Fruit fly (Drosophila melanogaster) whole organism, embryonic: Measurements from ENCODE around the gene CG43165.

Experiments used
- CG10654 ChIP-seq: fragments of 200-800 bp; sonication (Bioruptor generic); optimal IDR thresholded peaks from 2 replicates; lab custom pipeline; 2016; ENCODE audit warnings: missing biosample characterization, missing genetic modification characterization
- CG10959 ChIP-seq: fragments of 200-800 bp; sonication (Bioruptor generic); IDR thresholded peaks from 2 replicates; pipeline ENCODE4 v1.3.6; 2022; ENCODE audit warnings: missing biosample characterization, missing genetic modification characterization
- CG2116 ChIP-seq: fragments of 200-800 bp; sonication (Bioruptor generic); optimal IDR thresholded peaks from 3 replicates; lab custom pipeline; 2018; ENCODE audit warnings: missing biosample characterization, mild to moderate bottlenecking, missing genetic modification characterization
- CG2678 ChIP-seq: fragments of 200-800 bp; sonication (Bioruptor generic); optimal IDR thresholded peaks from 3 replicates; lab custom pipeline; 2019; ENCODE audit warnings: missing biosample characterization, mild to moderate bottlenecking, missing genetic modification characterization, moderate library complexity
- CG32772 ChIP-seq: fragments of 200-800 bp; sonication (Bioruptor generic); IDR thresholded peaks from 2 replicates; pipeline ENCODE4 v1.3.6; 2022; ENCODE audit warnings: missing biosample characterization, missing genetic modification characterization
- CG33213 ChIP-seq: fragments of 200-800 bp; sonication (Bioruptor generic); optimal IDR thresholded peaks from 3 replicates; lab custom pipeline; 2016; ENCODE audit warnings: missing biosample characterization, missing genetic modification characterization
- CG4282 ChIP-seq: fragments of 200-800 bp; sonication (Bioruptor generic); optimal IDR thresholded peaks from 2 replicates; lab custom pipeline; 2016; ENCODE audit warnings: missing biosample characterization, missing genetic modification characterization
- CG4820 ChIP-seq: fragments of 200-800 bp; sonication (Bioruptor generic); optimal IDR thresholded peaks from 3 replicates; lab custom pipeline; 2016; ENCODE audit warnings: missing biosample characterization, missing genetic modification characterization
- CG6765 ChIP-seq: fragments of 200-800 bp; sonication (Bioruptor generic); optimal IDR thresholded peaks from 3 replicates; lab custom pipeline; 2017; ENCODE audit warnings: missing biosample characterization, mild to moderate bottlenecking, missing genetic modification characterization
- CG7839 ChIP-seq: fragments of 200-800 bp; sonication (Bioruptor generic); optimal IDR thresholded peaks from 3 replicates; lab custom pipeline; 2018; ENCODE audit warnings: missing biosample characterization, mild to moderate bottlenecking, missing genetic modification characterization, moderate library complexity
- CG7928 ChIP-seq: fragments of 200-800 bp; sonication (Bioruptor generic); optimal IDR thresholded peaks from 2 replicates; lab custom pipeline; 2017; ENCODE audit warnings: missing biosample characterization, mild to moderate bottlenecking, missing genetic modification characterization
- CG7987 ChIP-seq: fragments of 200-800 bp; sonication (Bioruptor generic); optimal IDR thresholded peaks from 2 replicates; lab custom pipeline; 2018; ENCODE audit warnings: missing biosample characterization, mild to moderate bottlenecking, missing genetic modification characterization, moderate library complexity
- CG8281 ChIP-seq: fragments of 200-800 bp; sonication (Bioruptor generic); optimal IDR thresholded peaks from 2 replicates; lab custom pipeline; 2018; ENCODE audit warnings: missing biosample characterization, mild to moderate bottlenecking, missing genetic modification characterization, moderate library complexity
- CG9727 ChIP-seq: fragments of 200-800 bp; sonication (Bioruptor generic); optimal IDR thresholded peaks from 3 replicates; lab custom pipeline; 2017; ENCODE audit warnings: missing biosample characterization, mild to moderate bottlenecking, missing genetic modification characterization
- GATAe ChIP-seq: fragments of 200-800 bp; sonication (Bioruptor generic); conservative IDR thresholded peaks from 2 replicates; pipeline ENCODE4 v1.3.6; 2022; ENCODE audit warnings: missing biosample characterization, missing genetic modification characterization
- Hmx ChIP-seq: fragments of 200-800 bp; sonication (Bioruptor generic); optimal IDR thresholded peaks from 2 replicates; lab custom pipeline; 2016; ENCODE audit warnings: missing biosample characterization, missing genetic modification characterization
- Hr39 ChIP-seq: fragments of >200 bp; optimal IDR thresholded peaks from 2 replicates; lab custom pipeline; 2017
- MESR4 ChIP-seq: fragments of 200-800 bp; sonication (Bioruptor generic); optimal IDR thresholded peaks from 2 replicates; lab custom pipeline; 2018; ENCODE audit warnings: missing biosample characterization, mild to moderate bottlenecking, missing genetic modification characterization, moderate library complexity
- Med ChIP-seq: fragments of 200-800 bp; sonication (Bioruptor generic); peaks from one replicate; lab custom pipeline; 2016; ENCODE audit warnings: missing biosample characterization, missing genetic modification characterization, mild to moderate bottlenecking, inconsistent platforms, moderate library complexity
- NC2β ChIP-seq: fragments of 200-800 bp; sonication (Bioruptor generic); optimal IDR thresholded peaks from 2 replicates; lab custom pipeline; 2016; ENCODE audit warnings: missing biosample characterization, missing genetic modification characterization
- Side ChIP-seq: fragments of 200-800 bp; sonication (Bioruptor generic); optimal IDR thresholded peaks from 2 replicates; lab custom pipeline; 2016; ENCODE audit warnings: missing biosample characterization, missing genetic modification characterization
- Sox102F ChIP-seq: fragments of 200-800 bp; sonication (Bioruptor generic); optimal IDR thresholded peaks from 2 replicates; lab custom pipeline; 2018; ENCODE audit warnings: missing biosample characterization, mild to moderate bottlenecking, missing genetic modification characterization, moderate library complexity
- Spps ChIP-seq: fragments of 200-800 bp; sonication (Bioruptor generic); optimal IDR thresholded peaks from 2 replicates; lab custom pipeline; 2018; ENCODE audit warnings: missing biosample characterization, mild to moderate bottlenecking, missing genetic modification characterization
- Ssrp ChIP-seq: fragments of 200-800 bp; sonication (Bioruptor generic); optimal IDR thresholded peaks from 2 replicates; lab custom pipeline; 2018; ENCODE audit warnings: missing biosample characterization, mild to moderate bottlenecking, missing genetic modification characterization, moderate library complexity
- YL-1 ChIP-seq: fragments of 200-800 bp; sonication (Bioruptor generic); optimal IDR thresholded peaks from 3 replicates; lab custom pipeline; 2017; ENCODE audit warnings: missing biosample characterization, mild to moderate bottlenecking, missing genetic modification characterization
- ab ChIP-seq: fragments of 200-800 bp; sonication (Bioruptor generic); optimal IDR thresholded peaks from 2 replicates; lab custom pipeline; 2016; ENCODE audit warnings: missing biosample characterization, missing genetic modification characterization
- bsh ChIP-seq, 2 experiments: fragments of 200-800 bp; sonication (Bioruptor generic); optimal IDR thresholded peaks; 2 replicates each; lab custom pipeline; 2017 to 2018; ENCODE audit warnings: mild to moderate bottlenecking in 2 of 2, missing biosample characterization in 2 of 2, missing genetic modification characterization in 2 of 2, moderate library complexity in 1 of 2
- cad ChIP-seq: fragments of >200 bp; optimal IDR thresholded peaks from 2 replicates; lab custom pipeline; 2017; ENCODE audit warnings: missing biosample characterization, missing genetic modification characterization
- disco-r ChIP-seq: fragments of 200-800 bp; sonication (Bioruptor generic); optimal IDR thresholded peaks from 2 replicates; lab custom pipeline; 2016; ENCODE audit warnings: missing biosample characterization, missing genetic modification characterization
- fd102C ChIP-seq: fragments of 200-800 bp; sonication (Bioruptor generic); optimal IDR thresholded peaks from 2 replicates; lab custom pipeline; 2018; ENCODE audit warnings: missing biosample characterization, mild to moderate bottlenecking, missing genetic modification characterization, moderate library complexity
- fd64A ChIP-seq: fragments of 200-800 bp; sonication (Bioruptor generic); optimal IDR thresholded peaks from 3 replicates; lab custom pipeline; 2018; ENCODE audit warnings: missing biosample characterization, mild to moderate bottlenecking, missing genetic modification characterization
- gsb-n ChIP-seq: fragments of 200-800 bp; sonication (Bioruptor generic); optimal IDR thresholded peaks from 3 replicates; lab custom pipeline; 2018; ENCODE audit warnings: missing biosample characterization, mild to moderate bottlenecking, missing genetic modification characterization
- ham ChIP-seq: fragments of 200-800 bp; sonication (Bioruptor generic); IDR thresholded peaks from 2 replicates; pipeline ENCODE4 v1.3.6; 2022; ENCODE audit warnings: missing biosample characterization, missing genetic modification characterization
- nmo ChIP-seq: fragments of 200-800 bp; sonication (Bioruptor generic); optimal IDR thresholded peaks from 2 replicates; lab custom pipeline; 2018; ENCODE audit warnings: missing biosample characterization, mild to moderate bottlenecking, missing genetic modification characterization, moderate library complexity
- otp ChIP-seq: fragments of 200-800 bp; sonication (Bioruptor generic); IDR thresholded peaks from 3 replicates; pipeline ENCODE4, ENCODE4 v1.3.6; 2022; ENCODE audit warnings: missing biosample characterization, missing genetic modification characterization
- slou ChIP-seq: fragments of 200-800 bp; sonication (Bioruptor generic); optimal IDR thresholded peaks from 3 replicates; lab custom pipeline; 2016; ENCODE audit warnings: missing biosample characterization, missing genetic modification characterization
- zf30C ChIP-seq: fragments of 200-800 bp; sonication (Bioruptor generic); optimal IDR thresholded peaks from 3 replicates; lab custom pipeline; 2018; ENCODE audit warnings: missing biosample characterization, mild to moderate bottlenecking, missing genetic modification characterization

Gene CG43165

dm6 chr2L:3693805-3694204, 1.0 kb downstream of the CG43165 start, which contains the start of gene Acp24A4:
Acp24A4 (minus strand) TSS chr2L:3693905.
- TF ChIP-seq fd64A (no peak), nmo (GFP tag; lab: Kevin White, UChicago) (no peak), ham (GFP tag; lab: Robert Waterston, UW) (no peak), gsb-n (no peak), CG2678 (tag; lab: Kevin White, UChicago) (no peak), otp (GFP tag; lab: Robert Waterston, UW) (no peak), Sox102F (GFP tag; lab: Kevin White, UChicago) (no peak), CG10654 (no peak), ab (GFP tag; lab: Kevin White, UChicago) (no peak), fd102C (GFP tag; lab: Kevin White, UChicago) (no peak), CG7987 (GFP tag; lab: Kevin White, UChicago) (no peak), CG2116 (GFP tag; lab: Kevin White, UChicago) (no peak), CG8281 (tag; lab: Kevin White, UChicago) (no peak), disco-r (GFP tag; lab: Kevin White, UChicago) (no peak), CG33213 (no peak), CG4820 (no peak), CG4282 (GFP tag; lab: Kevin White, UChicago) (no peak)

DNA sequence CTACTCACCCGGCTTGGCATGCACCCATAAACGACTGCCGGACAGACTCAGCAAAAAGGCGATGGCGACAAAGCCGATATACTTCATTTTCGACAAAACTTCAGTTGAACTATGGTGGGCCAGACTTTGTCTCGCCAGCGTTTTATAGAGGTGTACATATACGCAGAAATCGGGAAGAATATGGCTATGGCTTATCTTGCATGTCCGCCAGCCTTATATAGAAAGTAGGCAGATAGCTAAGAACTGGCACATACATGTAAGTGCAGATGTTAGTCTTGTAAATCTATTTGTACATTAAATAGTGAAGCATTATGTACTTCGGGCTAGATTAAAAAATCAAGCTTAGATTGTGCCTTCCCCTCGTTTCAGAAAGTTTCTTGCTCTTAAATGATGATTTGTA, 1.7 kb downstream of the CG43165 start, which contains the start of gene CG3513:
Gene CG3513, minus strand, starts transcription at position 101 of the 400 bp plus-strand sequence.
- TF ChIP-seq CG32772 (GFP tag; lab: Robert Waterston, UW) (no peak), CG7839 (tag; lab: Kevin White, UChicago) (no peak), cad (GFP tag; lab: Kevin White, UChicago) (no peak), Ssrp (tag; lab: Kevin White, UChicago) (no peak), CG9727 (GFP tag; lab: Kevin White, UChicago) (no peak), Spps (tag; lab: Kevin White, UChicago) (no peak), bsh (GFP tag; optimal IDR thresholded peaks at IDR 0.05; lab: Kevin White, UChicago) (no peak), NC2β (GFP tag; lab: Kevin White, UChicago) (no peak), MESR4 (GFP tag; lab: Kevin White, UChicago) (no peak)

dm6 chr2L:3692466-3692865, 2.4 kb downstream of the CG43165 start, which contains the start of gene CG16704:
CG16704 (minus strand) TSS chr2L:3692587.
- TF ChIP-seq Hr39 (lab: Kevin White, UChicago) (no peak), slou (GFP tag; lab: Kevin White, UChicago) (no peak), Med (GFP tag; lab: Kevin White, UChicago) (no peak), Side (no peak), GATAe (no peak), CG6765 (no peak), Hmx (GFP tag; lab: Kevin White, UChicago) (no peak), YL-1 (GFP tag; lab: Kevin White, UChicago) (no peak), CG7928 (no peak), zf30C (no peak), CG10959 (GFP tag; lab: Robert Waterston, UW) (no peak)
